Fruit fly (Drosophila melanogaster): ENCODE data around the gene CG1806.

CG1806 gene

dm6 chrX:11999974-12000618, 6.9 kb upstream of the CG1806 start:
- peak; percentile 3 for TF ChIP-seq CG12391 (tag; optimal IDR thresholded peaks at IDR 0.05)
- no peak for TF ChIP-seq CG13424 (tag; optimal IDR thresholded peaks at IDR 0.05)
- no peak for TF ChIP-seq pnt (GFP tag; optimal IDR thresholded peaks at IDR 0.05)
- TF ChIP-seq Xrp1 (GFP tag; IDR thresholded peaks at IDR 0.05), result peak; percentile 52
- peak; percentile 81 for TF ChIP-seq sens (GFP tag)
- TF ChIP-seq CG17361 (GFP tag; IDR thresholded peaks at IDR 0.05), result no peak
- no peak for TF ChIP-seq seq (GFP tag; IDR thresholded peaks at IDR 0.05)
- TF ChIP-seq CG10274 (GFP tag; optimal IDR thresholded peaks at IDR 0.05), result no peak
- no peak for TF ChIP-seq CG11695 (GFP tag; IDR thresholded peaks at IDR 0.05)
- TF ChIP-seq Med (GFP tag), result peak; percentile 70
- no peak for TF ChIP-seq CG12071 (GFP tag; optimal IDR thresholded peaks at IDR 0.05)
- peak; percentile 20 for TF ChIP-seq PHDP (tag; optimal IDR thresholded peaks at IDR 0.05)
- peak; percentile 9 for TF ChIP-seq Blimp-1 (GFP tag; optimal IDR thresholded peaks at IDR 0.05)
- TF ChIP-seq phol (tag; optimal IDR thresholded peaks at IDR 0.05), result peak; percentile 21
- TF ChIP-seq Sox102F (GFP tag; optimal IDR thresholded peaks at IDR 0.05), result peak; percentile 48
- TF ChIP-seq row (GFP tag; IDR thresholded peaks at IDR 0.05), result 0 out of 3 replicates have a peak, but pooled peaks have one; percentile 23
- no peak for TF ChIP-seq CG1602 (GFP tag; optimal IDR thresholded peaks at IDR 0.05)
- peak in 1 of 2 experiments; percentile 34 for TF ChIP-seq bsh (GFP tag; optimal IDR thresholded peaks at IDR 0.05)
- TF ChIP-seq corto (GFP tag; optimal IDR thresholded peaks at IDR 0.05), result no peak
- peak; percentile 35 for TF ChIP-seq CG17359 (tag; optimal IDR thresholded peaks at IDR 0.05)
- peak; percentile 51 for TF ChIP-seq Ets65A (GFP tag)
- TF ChIP-seq CG3995 (GFP tag; optimal IDR thresholded peaks at IDR 0.05), result no peak
- no peak for TF ChIP-seq klu (GFP tag; IDR thresholded peaks at IDR 0.05)
- TF ChIP-seq ci (GFP tag; IDR thresholded peaks at IDR 0.05), result 0 out of 3 replicates have a peak, but pooled peaks have one; percentile 46
- TF ChIP-seq fd102C (GFP tag; optimal IDR thresholded peaks at IDR 0.05), result no peak
- 0 out of 2 replicates have a peak, but pooled peaks have one; percentile 18 for TF ChIP-seq sens-2 (GFP tag; IDR thresholded peaks at IDR 0.05)
- TF ChIP-seq peb (GFP tag; IDR thresholded peaks at IDR 0.05), result no peak
- peak; percentile 40 for TF ChIP-seq CG4707 (GFP tag; optimal IDR thresholded peaks at IDR 0.05)
- peak; percentile 7 for TF ChIP-seq CG17385 (GFP tag; optimal IDR thresholded peaks at IDR 0.05)
- no peak for TF ChIP-seq Oaz (GFP tag; IDR thresholded peaks at IDR 0.05)
- TF ChIP-seq CG18619 (GFP tag; optimal IDR thresholded peaks at IDR 0.05), result no peak
- TF ChIP-seq BtbVII (GFP tag; optimal IDR thresholded peaks at IDR 0.05), result no peak
- peak; percentile 30 for TF ChIP-seq Oli (tag; optimal IDR thresholded peaks at IDR 0.05)
- 0 out of 2 replicates have a peak, but pooled peaks have one; percentile 19 for TF ChIP-seq Drgx (GFP tag; IDR thresholded peaks at IDR 0.05)
- 0 out of 2 replicates have a peak, but pooled peaks have one; percentile 12 for TF ChIP-seq CG31441 (GFP tag; IDR thresholded peaks at IDR 0.05)
- no peak for TF ChIP-seq cg (GFP tag; optimal IDR thresholded peaks at IDR 0.05)
- peak; percentile 25 for TF ChIP-seq nom (GFP tag; optimal IDR thresholded peaks at IDR 0.05)
- TF ChIP-seq CG11456 (GFP tag; IDR thresholded peaks at IDR 0.05), result no peak
- peak; percentile 15 for TF ChIP-seq CG2712 (tag; optimal IDR thresholded peaks at IDR 0.05)
- TF ChIP-seq CG11696 (GFP tag; IDR thresholded peaks at IDR 0.05), result no peak
- TF ChIP-seq CG8359 (GFP tag; optimal IDR thresholded peaks at IDR 0.05; ENCODE audit: borderline replicate concordance), result no peak
- no peak for TF ChIP-seq Tbp (GFP tag; optimal IDR thresholded peaks at IDR 0.05)
- no peak for TF ChIP-seq CG1792 (GFP tag; optimal IDR thresholded peaks at IDR 0.05)
- TF ChIP-seq CG30403 (GFP tag; optimal IDR thresholded peaks at IDR 0.05), result peak; percentile 10
- TF ChIP-seq CG1603 (tag; optimal IDR thresholded peaks at IDR 0.05), result peak; percentile 37
- TF ChIP-seq rib (GFP tag; IDR thresholded peaks at IDR 0.05), result no peak
- no peak for TF ChIP-seq br (optimal IDR thresholded peaks at IDR 0.05)
- TF ChIP-seq ssp (GFP tag; IDR thresholded peaks at IDR 0.05), result no peak
- TF ChIP-seq trh (GFP tag; optimal IDR thresholded peaks at IDR 0.05), result no peak
- TF ChIP-seq Gug (GFP tag; IDR thresholded peaks at IDR 0.05), result no peak
- TF ChIP-seq CG10979 (tag; optimal IDR thresholded peaks at IDR 0.05), result peak; percentile 16
